Worm (Caenorhabditis elegans) whole organism, L4 larva: Measurements from ENCODE around the gene sru-48.

ENCODE experiments used
- aha-1 ChIP-seq: fragments of 150-350 bp; peaks from one replicate; lab custom pipeline; 2014; ENCODE audit warnings: missing biosample characterization, missing genetic modification characterization
- egl-27 ChIP-seq: sonication (generic microtip); optimal IDR thresholded peaks from 3 replicates; lab custom pipeline; 2017; ENCODE audit warnings: missing biosample characterization, missing genetic modification reagents, missing genetic modification characterization
- hlh-30 ChIP-seq: sonication (generic microtip); optimal IDR thresholded peaks from 2 replicates; lab custom pipeline; 2017; ENCODE audit warnings: antibody characterized with exemption, mild to moderate bottlenecking, missing genetic modification characterization, missing compliant biosample characterization; ENCODE audit not compliant: insufficient read depth
- lin-38 ChIP-seq: fragments of 200-800 bp; sonication (Bioruptor generic); IDR thresholded peaks from 2 replicates; pipeline ENCODE4 v1.3.6; 2022; ENCODE audit warnings: missing genetic modification reagents, missing genetic modification characterization, missing compliant biosample characterization
- nhr-11 ChIP-seq: fragments of 150-350 bp; optimal IDR thresholded peaks from 2 replicates; lab custom pipeline; 2014; ENCODE audit warnings: missing biosample characterization, missing genetic modification characterization
- unc-62 ChIP-seq, 3 experiments: fragments of 150-350 bp in 1 of 3; sonication (generic microtip); optimal IDR thresholded peaks in 2 of 3; peaks in 1 of 3; 1 replicate in 1 of 3; 2 replicates in 2 of 3; lab custom pipeline; 2014 to 2017; ENCODE audit warnings: missing biosample characterization in 3 of 3, missing genetic modification characterization in 3 of 3, missing genetic modification reagents in 3 of 3, missing genotype in 1 of 3
- zag-1 ChIP-seq: fragments of 150-350 bp; optimal IDR thresholded peaks from 2 replicates; lab custom pipeline; 2014; ENCODE audit warnings: missing biosample characterization, missing genetic modification characterization

DNA sequence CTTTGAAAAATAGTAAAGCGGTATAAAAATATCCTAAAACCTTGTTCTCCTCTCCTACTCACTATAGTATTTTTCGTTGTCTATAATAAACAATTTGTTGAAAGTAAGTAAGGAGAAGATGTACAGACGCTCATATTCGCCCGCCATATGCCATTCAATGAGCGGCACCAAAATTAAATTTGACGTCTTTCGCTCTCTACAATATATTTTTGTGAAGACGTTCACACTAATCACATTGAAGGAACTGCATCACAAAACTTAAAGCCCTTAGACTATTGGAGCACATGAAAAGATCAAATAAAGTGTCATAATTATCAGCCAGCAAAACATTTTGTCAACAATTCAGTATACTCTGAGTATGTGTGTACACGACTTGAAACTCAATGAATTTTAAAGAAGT is 48.2 kb upstream of the sru-48 start:
- no peak for TF ChIP-seq hlh-30 (tag; lab: Kevin White, UChicago)
- TF ChIP-seq nhr-11 (tag; lab: Kevin White, UChicago): no peak
- TF ChIP-seq aha-1 (tag; lab: Kevin White, UChicago): no peak
- TF ChIP-seq unc-62 (GFP tag; optimal IDR thresholded peaks at IDR 0.05 in 1 of 2; lab: Kevin White, UChicago): no peak
- TF ChIP-seq unc-62 (tag; optimal IDR thresholded peaks at IDR 0.05; lab: Kevin White, UChicago): no peak
- no peak for TF ChIP-seq lin-38 (GFP tag; lab: Robert Waterston, UW)
- TF ChIP-seq zag-1 (tag; lab: Kevin White, UChicago): no peak
- no peak for TF ChIP-seq egl-27 (tag; lab: Kevin White, UChicago)
